Worm (Caenorhabditis elegans): Measurements from ENCODE around the gene unc-22.

ce11 chrIV:12015586-12015985 is 4.8 kb upstream of the unc-22 start, which contains the start of gene lips-6:
- TF ChIP-seq nhr-77 (tag; optimal IDR thresholded peaks at IDR 0.05) (no peak), snpc-4 (tag; optimal IDR thresholded peaks at IDR 0.05) (no peak), unc-62 (GFP tag; optimal IDR thresholded peaks at IDR 0.05) (no peak), sem-4 (tag; optimal IDR thresholded peaks at IDR 0.05) (no peak), unc-55 (GFP tag; optimal IDR thresholded peaks at IDR 0.05) (no peak), mdl-1 (tag; optimal IDR thresholded peaks at IDR 0.05) (no peak), ztf-4 (tag; optimal IDR thresholded peaks at IDR 0.05) (no peak), lsy-2 (tag; optimal IDR thresholded peaks at IDR 0.05) (no peak), nhr-25 (tag; optimal IDR thresholded peaks at IDR 0.05) (no peak), egl-27 (tag; optimal IDR thresholded peaks at IDR 0.05) (no peak), blmp-1 (tag; optimal IDR thresholded peaks at IDR 0.05; ENCODE audit: insufficient read depth) (no peak)
